Fruit fly (Drosophila melanogaster) whole organism, embryonic: Measurements from ENCODE around the gene CG12974.

Source experiments
- CG10366 ChIP-seq: fragments of 200-800 bp; sonication (Bioruptor generic); IDR thresholded peaks from 2 replicates; pipeline ENCODE4 v1.3.6; 2022; ENCODE audit warnings: missing biosample characterization, missing genetic modification characterization
- CG13123 ChIP-seq: fragments of 200-800 bp; sonication (Bioruptor generic); optimal IDR thresholded peaks from 2 replicates; lab custom pipeline; 2016; ENCODE audit warnings: missing biosample characterization, missing genetic modification characterization
- CG14441 ChIP-seq: fragments of 200-800 bp; sonication (Bioruptor generic); IDR thresholded peaks from 2 replicates; pipeline ENCODE4 v1.3.6; 2022; ENCODE audit warnings: missing biosample characterization, missing genetic modification characterization
- CG15269 ChIP-seq: fragments of 200-800 bp; sonication (Bioruptor generic); optimal IDR thresholded peaks from 2 replicates; lab custom pipeline; 2018; ENCODE audit warnings: missing biosample characterization, mild to moderate bottlenecking, missing genetic modification characterization, moderate library complexity
- CG15514 ChIP-seq: fragments of 200-800 bp; sonication (Bioruptor generic); optimal IDR thresholded peaks from 3 replicates; lab custom pipeline; 2017; ENCODE audit warnings: missing biosample characterization, missing genetic modification characterization, mild to moderate bottlenecking, moderate library complexity, missing genetic modification reagents
- CG16779 ChIP-seq: fragments of 200-800 bp; sonication (Bioruptor generic); IDR thresholded peaks from 2 replicates; pipeline ENCODE4 v1.3.6; 2022; ENCODE audit warnings: missing biosample characterization, missing genetic modification characterization
- CG1832 ChIP-seq: fragments of 200-800 bp; sonication (Bioruptor generic); optimal IDR thresholded peaks from 2 replicates; lab custom pipeline; 2017; ENCODE audit warnings: missing biosample characterization, mild to moderate bottlenecking, missing genetic modification characterization, inconsistent platforms
- CG2129 ChIP-seq: fragments of 200-800 bp; sonication (Bioruptor generic); IDR thresholded peaks from 2 replicates; pipeline ENCODE4 v1.3.6; 2022; ENCODE audit warnings: missing biosample characterization, missing genetic modification characterization; ENCODE audit not compliant: partially characterized antibody
- CG3163 ChIP-seq: fragments of 200-800 bp; sonication (Bioruptor generic); optimal IDR thresholded peaks from 3 replicates; lab custom pipeline; 2016; ENCODE audit warnings: missing biosample characterization, missing genetic modification characterization
- CG34224 ChIP-seq: fragments of 200-800 bp; sonication (Bioruptor generic); IDR thresholded peaks from 3 replicates; pipeline ENCODE4 v1.3.6; 2022; ENCODE audit warnings: missing biosample characterization, missing genetic modification characterization; ENCODE audit not compliant: partially characterized antibody
- CG5180 ChIP-seq: fragments of 200-800 bp; sonication (Bioruptor generic); optimal IDR thresholded peaks from 3 replicates; lab custom pipeline; 2017; ENCODE audit warnings: missing biosample characterization, missing genetic modification characterization, mild to moderate bottlenecking, moderate library complexity, missing genetic modification reagents
- CG5245 ChIP-seq: fragments of 200-800 bp; sonication (Bioruptor generic); optimal IDR thresholded peaks from 3 replicates; lab custom pipeline; 2016; ENCODE audit warnings: missing biosample characterization, missing genetic modification characterization
- CG6854 ChIP-seq: fragments of 200-800 bp; sonication (Bioruptor generic); optimal IDR thresholded peaks from 3 replicates; lab custom pipeline; 2017; ENCODE audit warnings: missing biosample characterization, mild to moderate bottlenecking, missing genetic modification characterization
- CG7839 ChIP-seq: fragments of 200-800 bp; sonication (Bioruptor generic); optimal IDR thresholded peaks from 3 replicates; lab custom pipeline; 2018; ENCODE audit warnings: missing biosample characterization, mild to moderate bottlenecking, missing genetic modification characterization, moderate library complexity
- Lpt ChIP-seq: fragments of >200 bp; optimal IDR thresholded peaks from 2 replicates; lab custom pipeline; 2018; ENCODE audit warnings: missing biosample characterization, missing genetic modification characterization
- Myb ChIP-seq: fragments of 200-800 bp; sonication (Bioruptor generic); optimal IDR thresholded peaks from 2 replicates; lab custom pipeline; 2016; ENCODE audit warnings: missing biosample characterization, missing genetic modification characterization
- NC2α ChIP-seq: fragments of 200-800 bp; sonication (Bioruptor generic); optimal IDR thresholded peaks from 2 replicates; lab custom pipeline; 2016; ENCODE audit warnings: missing biosample characterization, missing genetic modification characterization
- Oaz ChIP-seq: fragments of 200-800 bp; sonication (Bioruptor generic); IDR thresholded peaks from 2 replicates; pipeline ENCODE4 v1.3.6; 2022; ENCODE audit warnings: missing biosample characterization, missing genetic modification characterization
- Pdp1 ChIP-seq, 2 experiments: fragments of 200-800 bp; sonication (Bioruptor generic); optimal IDR thresholded peaks; 3 replicates each; lab custom pipeline; 2016; ENCODE audit warnings: missing biosample characterization in 2 of 2, missing genetic modification characterization in 2 of 2, mild to moderate bottlenecking in 1 of 2, moderate library complexity in 1 of 2
- Poxn ChIP-seq: fragments of 200-800 bp; sonication (Bioruptor generic); IDR thresholded peaks from 2 replicates; pipeline ENCODE4 v1.3.6; 2022; ENCODE audit warnings: missing biosample characterization, missing genetic modification characterization
- Sox102F ChIP-seq: fragments of 200-800 bp; sonication (Bioruptor generic); optimal IDR thresholded peaks from 2 replicates; lab custom pipeline; 2018; ENCODE audit warnings: missing biosample characterization, mild to moderate bottlenecking, missing genetic modification characterization, moderate library complexity
- al ChIP-seq: fragments of 200-800 bp; sonication (Bioruptor generic); IDR thresholded peaks from 2 replicates; pipeline ENCODE4 v1.3.6; 2022; ENCODE audit warnings: missing biosample characterization, missing genetic modification characterization
- bbx ChIP-seq: fragments of 200-800 bp; sonication (Bioruptor generic); IDR thresholded peaks from 2 replicates; pipeline ENCODE4 v1.3.6; 2022; ENCODE audit warnings: missing biosample characterization, missing genetic modification characterization; ENCODE audit not compliant: partially characterized antibody
- btn ChIP-seq: fragments of 200-800 bp; sonication (Bioruptor generic); optimal IDR thresholded peaks from 2 replicates; lab custom pipeline; 2016; ENCODE audit warnings: missing biosample characterization, missing genetic modification characterization
- croc ChIP-seq: fragments of 200-800 bp; sonication (Bioruptor generic); conservative IDR thresholded peaks from 3 replicates; pipeline ENCODE4 v1.3.6; 2022; ENCODE audit warnings: missing biosample characterization, missing genetic modification characterization
- crp ChIP-seq, 2 experiments: fragments of 200-800 bp; sonication (Bioruptor generic); optimal IDR thresholded peaks; 2 replicates in 1 of 2; 3 replicates in 1 of 2; lab custom pipeline; 2017; ENCODE audit warnings: missing biosample characterization in 2 of 2, missing genetic modification characterization in 2 of 2, mild to moderate bottlenecking in 1 of 2, moderate library complexity in 1 of 2
- da ChIP-seq: fragments of 200-800 bp; sonication (Bioruptor generic); optimal IDR thresholded peaks from 2 replicates; lab custom pipeline; 2016; ENCODE audit warnings: missing biosample characterization, missing genetic modification characterization
- eyg ChIP-seq: fragments of 200-800 bp; sonication (Bioruptor generic); optimal IDR thresholded peaks from 3 replicates; lab custom pipeline; 2016; ENCODE audit warnings: missing biosample characterization, missing genetic modification characterization
- fru ChIP-seq: fragments of >200 bp; optimal IDR thresholded peaks from 2 replicates; lab custom pipeline; 2017
- ftz-f1 ChIP-seq: fragments of 200-800 bp; sonication (Bioruptor generic); optimal IDR thresholded peaks from 2 replicates; lab custom pipeline; 2016; ENCODE audit warnings: missing biosample characterization, missing genetic modification characterization
- gcm ChIP-seq: fragments of 200-800 bp; sonication (Bioruptor generic); optimal IDR thresholded peaks from 2 replicates; lab custom pipeline; 2019; ENCODE audit warnings: missing biosample characterization, mild to moderate bottlenecking, missing genetic modification characterization, moderate library complexity
- gem ChIP-seq: fragments of 200-800 bp; sonication (Bioruptor generic); optimal IDR thresholded peaks from 2 replicates; lab custom pipeline; 2019; ENCODE audit warnings: missing biosample characterization, mild to moderate bottlenecking, missing genetic modification characterization, moderate library complexity
- gsb ChIP-seq: fragments of 200-800 bp; sonication (Bioruptor generic); IDR thresholded peaks from 2 replicates; pipeline ENCODE4 v1.3.6; 2022; ENCODE audit warnings: missing biosample characterization, missing genetic modification characterization
- kah ChIP-seq: fragments of 200-800 bp; sonication (Bioruptor generic); optimal IDR thresholded peaks from 2 replicates; lab custom pipeline; 2018; ENCODE audit warnings: missing biosample characterization, mild to moderate bottlenecking, missing genetic modification characterization
- klu ChIP-seq: fragments of 200-800 bp; sonication (Bioruptor generic); IDR thresholded peaks from 2 replicates; pipeline ENCODE4 v1.3.6; 2022; ENCODE audit warnings: missing biosample characterization, missing genetic modification characterization
- lilli ChIP-seq: fragments of 200-800 bp; sonication (Bioruptor generic); optimal IDR thresholded peaks from 3 replicates; lab custom pipeline; 2016; ENCODE audit warnings: missing biosample characterization, missing genetic modification characterization
- lov ChIP-seq, 2 experiments: fragments of 200-800 bp in 1 of 2; fragments of >200 bp in 1 of 2; sonication (Bioruptor generic) in 1 of 2; IDR thresholded peaks in 1 of 2; optimal IDR thresholded peaks in 1 of 2; 2 replicates in 1 of 2; 3 replicates in 1 of 2; pipeline versions ENCODE4 v1.3.6 to Lab custom; 2017 to 2022; ENCODE audit warnings: missing biosample characterization in 1 of 2, missing genetic modification characterization in 1 of 2
- mld ChIP-seq: fragments of 200-800 bp; sonication (Bioruptor generic); IDR thresholded peaks from 3 replicates; pipeline ENCODE4 v1.3.6; 2022; ENCODE audit warnings: missing biosample characterization, missing genetic modification characterization; ENCODE audit not compliant: partially characterized antibody
- org-1 ChIP-seq: fragments of 200-800 bp; sonication (Bioruptor generic); optimal IDR thresholded peaks from 2 replicates; lab custom pipeline; 2017; ENCODE audit warnings: missing biosample characterization, missing genetic modification characterization
- pan ChIP-seq, 4 experiments: fragments of >200 bp in 3 of 4; fragments of 200-800 bp in 1 of 4; sonication (Bioruptor generic) in 1 of 4; optimal IDR thresholded peaks in 3 of 4; IDR thresholded peaks in 1 of 4; 2 replicates each; pipeline versions ENCODE4 v1.3.6 to Lab custom; 2017 to 2022; ENCODE audit warnings: missing biosample characterization in 2 of 4, missing genetic modification characterization in 2 of 4, mixed read lengths in 1 of 4
- rib ChIP-seq: fragments of 200-800 bp; sonication (Bioruptor generic); IDR thresholded peaks from 2 replicates; pipeline ENCODE4 v1.3.6; 2022; ENCODE audit warnings: missing biosample characterization, missing genetic modification characterization
- sima ChIP-seq: fragments of 200-800 bp; sonication (Bioruptor generic); optimal IDR thresholded peaks from 2 replicates; lab custom pipeline; 2016; ENCODE audit warnings: missing biosample characterization, missing genetic modification characterization
- slbo ChIP-seq: fragments of 200-800 bp; sonication (Bioruptor generic); IDR thresholded peaks from 2 replicates; pipeline ENCODE4 v1.3.6; 2022; ENCODE audit warnings: missing biosample characterization, missing genetic modification characterization
- ssp ChIP-seq: fragments of 200-800 bp; sonication (Bioruptor generic); IDR thresholded peaks from 2 replicates; pipeline ENCODE4 v1.3.6; 2022; ENCODE audit warnings: missing biosample characterization, missing genetic modification characterization
- vnd ChIP-seq: fragments of 200-800 bp; sonication (Bioruptor generic); IDR thresholded peaks from 3 replicates; pipeline ENCODE4 v1.3.6; 2022; ENCODE audit warnings: missing biosample characterization, missing genetic modification characterization; ENCODE audit not compliant: partially characterized antibody
- wek ChIP-seq: fragments of 200-800 bp; sonication (Bioruptor generic); optimal IDR thresholded peaks from 3 replicates; lab custom pipeline; 2018; ENCODE audit warnings: missing biosample characterization, mild to moderate bottlenecking, missing genetic modification characterization, moderate library complexity
- zen2 ChIP-seq: fragments of 200-800 bp; sonication (Bioruptor generic); IDR thresholded peaks from 3 replicates; pipeline ENCODE4 v1.3.6; 2022; ENCODE audit warnings: missing biosample characterization, missing genetic modification characterization; ENCODE audit not compliant: partially characterized antibody
- zfh2 ChIP-seq: fragments of 200-800 bp; sonication (Bioruptor generic); optimal IDR thresholded peaks from 2 replicates; lab custom pipeline; 2016; ENCODE audit warnings: missing biosample characterization, missing genetic modification characterization

Gene CG12974

DNA sequence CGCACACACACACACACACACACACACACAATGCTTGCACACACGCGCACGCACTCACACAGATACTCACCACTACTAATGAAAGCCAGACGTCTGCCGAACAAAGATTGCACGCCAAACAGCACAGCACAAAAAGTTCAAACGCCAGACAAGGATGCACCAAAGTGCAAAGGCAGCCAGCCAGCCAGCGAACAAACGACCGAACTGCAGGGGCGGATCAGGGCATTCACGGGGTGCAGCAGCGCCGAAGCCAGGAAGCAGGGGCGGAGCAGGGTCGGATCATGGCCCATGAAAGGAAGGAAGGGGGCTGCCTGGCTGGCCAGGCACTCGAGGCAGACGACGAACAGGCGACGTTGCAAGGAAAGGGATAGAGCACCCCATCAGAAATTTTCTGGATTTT lies 33.2 kb downstream of the CG12974 start (continued):
- no peak for TF ChIP-seq zfh2 (GFP tag; lab: Kevin White, UChicago)
- 0 out of 3 replicates have a peak, but pooled peaks have one; percentile 29 for TF ChIP-seq mld (GFP tag; lab: Robert Waterston, UW)
- no peak for TF ChIP-seq CG5245 (GFP tag; lab: Kevin White, UChicago)
- peak; percentile 33; the same call in 1 of the 2 replicates for TF ChIP-seq bbx
- TF ChIP-seq da (GFP tag; lab: Kevin White, UChicago), result no peak
- TF ChIP-seq CG13123 (GFP tag; lab: Kevin White, UChicago), result no peak
- TF ChIP-seq NC2α (GFP tag; lab: Kevin White, UChicago), result no peak
- TF ChIP-seq al (GFP tag; lab: Robert Waterston, UW), result no peak
- TF ChIP-seq btn (GFP tag; lab: Kevin White, UChicago), result no peak
- TF ChIP-seq gsb (GFP tag; lab: Robert Waterston, UW), result no peak
- TF ChIP-seq org-1 (GFP tag; lab: Kevin White, UChicago), result no peak
- no peak for TF ChIP-seq Sox102F (GFP tag; lab: Kevin White, UChicago)
- no peak for TF ChIP-seq kah (GFP tag; lab: Kevin White, UChicago)
- TF ChIP-seq, all 482 proteins: peak for 8

DNA sequence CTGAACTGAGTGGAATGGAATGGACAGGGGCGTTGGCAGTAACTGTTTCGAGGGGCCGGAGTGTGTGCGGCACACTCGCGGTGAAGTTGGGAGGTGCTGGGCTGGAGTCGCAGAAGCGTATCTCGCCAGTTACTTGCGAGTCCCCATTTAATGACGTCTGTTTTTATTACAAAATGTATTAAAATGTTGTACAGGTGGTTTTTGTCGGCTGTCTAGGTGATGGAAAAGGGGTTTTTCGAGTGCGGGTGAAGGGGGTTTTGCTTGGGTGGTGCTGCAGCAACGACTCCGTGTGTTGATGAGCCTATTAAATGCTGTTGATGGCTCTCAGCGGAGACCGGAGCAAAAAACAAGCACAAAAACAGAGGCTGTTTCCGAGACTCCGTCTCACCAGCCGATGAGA lies 34.4 kb downstream of the CG12974 start:
- TF ChIP-seq vnd (GFP tag; lab: Robert Waterston, UW), result no peak
- no peak for TF ChIP-seq croc (GFP tag; lab: Robert Waterston, UW)
- TF ChIP-seq ssp (GFP tag; lab: Robert Waterston, UW), result 0 out of 2 replicates have a peak, but pooled peaks have one; percentile 17
- TF ChIP-seq Poxn (GFP tag; lab: Robert Waterston, UW), result no peak
- no peak for TF ChIP-seq gcm (GFP tag; lab: Kevin White, UChicago)
- 0 out of 2 replicates have a peak, but pooled peaks have one; percentile 18 for TF ChIP-seq CG10366 (GFP tag; lab: Robert Waterston, UW)
- no peak for TF ChIP-seq Oaz (GFP tag; lab: Robert Waterston, UW)
- TF ChIP-seq CG16779, result no peak
- TF ChIP-seq rib (GFP tag; lab: Robert Waterston, UW), result no peak
- TF ChIP-seq bbx, result no peak
- no peak for TF ChIP-seq pan (optimal IDR thresholded peaks at IDR 0.05; lab: Kevin White, UChicago)
- peak in 1 of 2 experiments; percentile 25 for TF ChIP-seq pan (GFP tag; optimal IDR thresholded peaks at IDR 0.05 in 1 of 2, IDR thresholded peaks at IDR 0.05 in 1 of 2)
- no peak for TF ChIP-seq CG3163 (GFP tag; lab: Kevin White, UChicago)
- TF ChIP-seq CG15514 (GFP tag; lab: Kevin White, UChicago), result no peak
- no peak for TF ChIP-seq CG6854 (GFP tag; lab: Kevin White, UChicago)
- no peak for TF ChIP-seq klu (GFP tag; lab: Robert Waterston, UW)
- TF ChIP-seq zen2, result no peak
- no peak for TF ChIP-seq crp (GFP tag; optimal IDR thresholded peaks at IDR 0.05; lab: Kevin White, UChicago)
- TF ChIP-seq CG1832, result no peak
- no peak for TF ChIP-seq wek (GFP tag; lab: Kevin White, UChicago)
- peak; percentile 52 for TF ChIP-seq CG15269
- no peak for TF ChIP-seq CG34224 (GFP tag; lab: Robert Waterston, UW)
- TF ChIP-seq slbo (GFP tag; lab: Robert Waterston, UW), result peak; percentile 33; the same call in 1 of the 2 replicates
- no peak for TF ChIP-seq eyg (GFP tag; lab: Kevin White, UChicago)
- no peak for TF ChIP-seq CG7839 (tag; lab: Kevin White, UChicago)
- no peak for TF ChIP-seq Lpt (GFP tag; lab: Kevin White, UChicago)
- TF ChIP-seq ftz-f1 (GFP tag; lab: Kevin White, UChicago), result no peak
- TF ChIP-seq CG5180 (GFP tag; lab: Kevin White, UChicago), result no peak
- TF ChIP-seq lilli (GFP tag; lab: Kevin White, UChicago), result peak; percentile 6
- TF ChIP-seq fru (lab: Kevin White, UChicago), result no peak
- no peak for TF ChIP-seq sima (GFP tag; lab: Kevin White, UChicago)
- TF ChIP-seq Myb, result no peak
- no peak for TF ChIP-seq lov (optimal IDR thresholded peaks at IDR 0.05; lab: Kevin White, UChicago)
- no peak for TF ChIP-seq lov (GFP tag; IDR thresholded peaks at IDR 0.05; lab: Robert Waterston, UW)
- peak; percentile 64 for TF ChIP-seq CG14441
- TF ChIP-seq gem (tag; lab: Kevin White, UChicago), result peak; percentile 27
- TF ChIP-seq Pdp1 (GFP tag; optimal IDR thresholded peaks at IDR 0.05; lab: Kevin White, UChicago), result no peak
- no peak for TF ChIP-seq CG2129 (GFP tag; lab: Robert Waterston, UW)
